Worm (Caenorhabditis elegans) whole organism, L3 larva: ENCODE data around the gene T16G1.9.

Experiments used
- ama-1 ChIP-seq: fragments of 150-350 bp; optimal IDR thresholded peaks from 2 replicates; lab custom pipeline; 2018
- ceh-82 ChIP-seq: fragments of 150-350 bp; optimal IDR thresholded peaks from 2 replicates; lab custom pipeline; 2014; ENCODE audit warnings: missing biosample characterization, missing genetic modification characterization
- lin-39 ChIP-seq: fragments of 150-350 bp; optimal IDR thresholded peaks from 2 replicates; lab custom pipeline; 2018; ENCODE audit warnings: missing biosample characterization, missing genetic modification reagents, missing genetic modification characterization
- nhr-11 ChIP-seq: fragments of 150-350 bp; optimal IDR thresholded peaks from 2 replicates; lab custom pipeline; 2014; ENCODE audit warnings: missing biosample characterization, missing genetic modification characterization
- nhr-28 ChIP-seq: fragments of 150-350 bp; optimal IDR thresholded peaks from 2 replicates; lab custom pipeline; 2014; ENCODE audit warnings: missing biosample characterization, missing genetic modification characterization
- nhr-76 ChIP-seq: fragments of 150-350 bp; sonication (generic microtip); optimal IDR thresholded peaks from 5 replicates; lab custom pipeline; 2014; ENCODE audit warnings: missing biosample characterization, missing genetic modification characterization
- nhr-77 ChIP-seq: fragments of 150-350 bp; optimal IDR thresholded peaks from 2 replicates; lab custom pipeline; 2014; ENCODE audit warnings: missing biosample characterization, missing genetic modification characterization
- pha-4 ChIP-seq: fragments of 150-350 bp; optimal IDR thresholded peaks from 2 replicates; lab custom pipeline; 2014; ENCODE audit warnings: missing biosample characterization, missing genetic modification reagents, missing genetic modification characterization
- snpc-4 ChIP-seq: fragments of 150-350 bp; optimal IDR thresholded peaks from 2 replicates; lab custom pipeline; 2014; ENCODE audit warnings: missing biosample characterization, missing genetic modification characterization
- tbx-2 ChIP-seq: sonication (generic microtip); optimal IDR thresholded peaks from 2 replicates; lab custom pipeline; 2016; ENCODE audit warnings: mild to moderate bottlenecking, missing genetic modification characterization, missing compliant biosample characterization
- unc-39 ChIP-seq: sonication (generic microtip); optimal IDR thresholded peaks from 4 replicates; lab custom pipeline; 2017; ENCODE audit warnings: missing biosample characterization, missing genetic modification characterization
- unc-62 ChIP-seq: fragments of 150-350 bp; sonication (generic microtip); optimal IDR thresholded peaks from 4 replicates; lab custom pipeline; 2014; ENCODE audit warnings: missing biosample characterization, missing genetic modification reagents, missing genetic modification characterization

ce11 chrV:12933654-12934053 is 17.0 kb downstream of the T16G1.9 start:
- TF ChIP-seq nhr-28 (tag; lab: Kevin White, UChicago) (no peak), snpc-4 (tag; lab: Kevin White, UChicago) (no peak), ama-1 (lab: Kevin White, UChicago) (no peak), nhr-77 (no peak), unc-62 (GFP tag; lab: Kevin White, UChicago) (no peak), unc-39 (tag; lab: Kevin White, UChicago) (no peak), pha-4 (tag; lab: Kevin White, UChicago) (no peak), nhr-76 (no peak), ceh-82 (tag; lab: Kevin White, UChicago) (no peak), nhr-11 (tag; lab: Kevin White, UChicago) (no peak), lin-39 (tag; lab: Kevin White, UChicago) (no peak), tbx-2 (tag; lab: Kevin White, UChicago) (no peak)
